Worm (Caenorhabditis elegans): ENCODE measurements around the gene kin-21.

DNA sequence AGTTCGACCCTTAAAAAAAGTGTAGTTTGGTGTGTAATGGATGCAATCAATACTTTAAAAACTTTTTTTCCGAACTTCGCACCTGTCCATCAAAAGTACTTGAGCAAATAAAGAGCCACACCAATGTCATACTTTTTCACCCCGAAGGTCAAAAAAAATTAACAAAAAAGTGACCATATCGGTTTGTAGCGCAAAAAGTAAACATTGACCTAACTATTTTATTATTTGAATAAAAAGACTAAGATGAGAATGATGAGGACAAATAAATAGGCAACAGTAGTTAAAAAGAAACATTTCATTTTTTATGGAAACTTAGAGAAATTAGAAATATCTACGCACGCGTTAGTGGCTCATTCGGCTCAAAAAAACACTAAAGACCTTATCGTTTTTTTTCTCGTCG, 36.7 kb downstream of the kin-21 start:
- TF ChIP-seq athp-1 (tag; optimal IDR thresholded peaks at IDR 0.05) = no peak
- TF ChIP-seq Y53F4B.3 (GFP tag; IDR thresholded peaks at IDR 0.05) = no peak
- TF ChIP-seq pha-4 (tag; optimal IDR thresholded peaks at IDR 0.05) = peak; percentile 38
- no peak for TF ChIP-seq dpl-1 (GFP tag; optimal IDR thresholded peaks at IDR 0.05)
- TF ChIP-seq ama-1 (optimal IDR thresholded peaks at IDR 0.05) = no peak
- TF ChIP-seq ama-1 (GFP tag; optimal IDR thresholded peaks at IDR 0.05) = no peak
